Worm (Caenorhabditis elegans) whole organism, L1 larva: Measurements from ENCODE around the gene cest-6.

Experiments
- aha-1 ChIP-seq: fragments of 150-350 bp; optimal IDR thresholded peaks from 2 replicates; lab custom pipeline; 2014; ENCODE audit warnings: missing biosample characterization, missing genetic modification characterization
- blmp-1 ChIP-seq: fragments of 150-350 bp; optimal IDR thresholded peaks from 2 replicates; lab custom pipeline; 2014; ENCODE audit warnings: missing biosample characterization, missing genetic modification characterization
- ceh-8 ChIP-seq: fragments of 200-800 bp; sonication (Bioruptor generic); optimal IDR thresholded peaks from 2 replicates; lab custom pipeline; 2018; ENCODE audit warnings: mild to moderate bottlenecking, missing genetic modification characterization, moderate library complexity, missing compliant biosample characterization
- ceh-90 ChIP-seq: sonication (generic microtip); optimal IDR thresholded peaks from 2 replicates; lab custom pipeline; 2016; ENCODE audit warnings: missing genetic modification characterization, missing compliant biosample characterization
- mep-1 ChIP-seq: fragments of 150-350 bp; optimal IDR thresholded peaks from 2 replicates; lab custom pipeline; 2014; ENCODE audit warnings: missing biosample characterization, missing genetic modification characterization
- nhr-12 ChIP-seq: sonication (generic microtip); optimal IDR thresholded peaks from 2 replicates; lab custom pipeline; 2017; ENCODE audit warnings: missing biosample characterization, missing genetic modification characterization
- nhr-28 ChIP-seq: fragments of 150-350 bp; optimal IDR thresholded peaks from 2 replicates; lab custom pipeline; 2014; ENCODE audit warnings: missing biosample characterization, missing genetic modification characterization
- nhr-85 ChIP-seq: sonication (generic microtip); peaks from one replicate; lab custom pipeline; 2016; ENCODE audit warnings: missing genetic modification characterization, inconsistent platforms, missing compliant biosample characterization
- sup-37 ChIP-seq: fragments of 200-800 bp; sonication (Bioruptor generic); optimal IDR thresholded peaks from 2 replicates; lab custom pipeline; 2018; ENCODE audit warnings: mild to moderate bottlenecking, missing genetic modification characterization, missing compliant biosample characterization

ce11 chrIV:6959483-6959882, 31.2 kb upstream of the cest-6 start:
- no peak for TF ChIP-seq ceh-90 (tag; lab: Kevin White, UChicago)
- no peak for TF ChIP-seq ceh-8 (GFP tag; lab: Kevin White, UChicago)
- TF ChIP-seq nhr-28, result no peak
- TF ChIP-seq mep-1, result no peak
- TF ChIP-seq nhr-12 (tag; lab: Kevin White, UChicago), result no peak
- TF ChIP-seq nhr-85 (tag; lab: Kevin White, UChicago), result no peak
- no peak for TF ChIP-seq blmp-1
- TF ChIP-seq aha-1 (tag; lab: Kevin White, UChicago), result no peak
- no peak for TF ChIP-seq sup-37 (GFP tag; lab: Kevin White, UChicago)
